Worm (Caenorhabditis elegans) whole organism, L4 larva: ENCODE results near the gene B0273.1.

Source experiments
- lin-39 ChIP-seq: fragments of 150-350 bp; optimal IDR thresholded peaks from 2 replicates; lab custom pipeline; 2014; ENCODE audit warnings: missing biosample characterization, missing genetic modification reagents, missing genetic modification characterization
- nhr-28 ChIP-seq: fragments of 150-350 bp; optimal IDR thresholded peaks from 2 replicates; lab custom pipeline; 2014; ENCODE audit warnings: missing biosample characterization, missing genetic modification characterization

DNA sequence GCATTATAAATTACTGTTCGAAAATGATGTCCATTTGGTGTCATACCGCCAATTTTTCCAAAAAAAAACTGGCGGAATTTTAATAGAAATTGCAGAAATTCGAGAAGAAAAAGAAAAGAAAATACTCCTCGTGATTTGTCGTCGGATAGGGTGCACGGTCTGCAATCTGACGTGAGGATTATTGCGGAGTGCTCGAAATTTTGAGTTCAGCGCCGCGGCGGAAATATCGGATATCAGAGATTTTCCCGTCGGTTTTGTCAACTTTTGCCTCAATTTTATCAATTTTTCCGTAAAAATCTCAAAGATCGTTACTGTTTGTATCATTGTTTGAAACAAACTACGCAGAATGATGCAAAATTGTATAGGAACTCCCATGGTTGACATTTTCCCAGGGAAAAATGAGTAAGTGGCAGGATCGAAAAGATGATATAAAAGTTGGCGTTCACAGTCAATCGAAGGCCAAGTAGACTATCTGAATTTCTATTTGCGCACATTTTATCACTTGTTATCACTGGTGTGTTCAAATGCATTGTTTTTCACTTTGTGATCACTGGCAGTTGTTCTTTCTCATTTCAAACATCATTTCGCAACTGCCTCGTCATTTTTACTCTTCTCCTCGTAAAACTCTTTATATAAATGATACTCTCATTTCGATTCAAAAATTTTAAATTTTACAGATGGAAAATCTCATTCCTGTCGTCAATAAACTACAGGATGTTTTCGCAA, 44.2 kb downstream of the B0273.1 start, which contains the start of the genes fem-1 and drp-1:
- TF ChIP-seq nhr-28 (no peak), lin-39 (no peak)
